Worm (Caenorhabditis elegans) whole organism, young adult: ENCODE measurements around the gene nas-24.

Source experiments
- Y53F4B.3 ChIP-seq: fragments of 200-800 bp; sonication (Bioruptor generic); IDR thresholded peaks from 2 replicates; pipeline ENCODE4 v1.3.6; 2022; ENCODE audit warnings: missing genetic modification reagents, missing genetic modification characterization, missing compliant biosample characterization
- ZK185.1 ChIP-seq: sonication (generic microtip); optimal IDR thresholded peaks from 2 replicates; lab custom pipeline; 2016; ENCODE audit warnings: mild to moderate bottlenecking, missing genetic modification characterization, missing compliant biosample characterization; ENCODE audit not compliant: poor library complexity, severe bottlenecking
- atf-7 ChIP-seq: sonication (generic microtip); optimal IDR thresholded peaks from 2 replicates; lab custom pipeline; 2017; ENCODE audit warnings: mild to moderate bottlenecking, missing genetic modification characterization, missing compliant biosample characterization
- athp-1 ChIP-seq: sonication (generic microtip); optimal IDR thresholded peaks from 2 replicates; lab custom pipeline; 2017; ENCODE audit warnings: mild to moderate bottlenecking, missing genetic modification characterization, missing compliant biosample characterization
- nfya-1 ChIP-seq: sonication (generic microtip); optimal IDR thresholded peaks from 2 replicates; lab custom pipeline; 2017; ENCODE audit warnings: antibody characterized with exemption, missing compliant biosample characterization, missing genetic modification characterization, borderline replicate concordance; ENCODE audit not compliant: insufficient read depth
- nhr-90 ChIP-seq: sonication (generic microtip); optimal IDR thresholded peaks from 2 replicates; lab custom pipeline; 2016; ENCODE audit warnings: missing genotype, mild to moderate bottlenecking, missing genetic modification characterization, missing compliant biosample characterization
- unc-130 ChIP-seq: sonication (generic microtip); optimal IDR thresholded peaks from 2 replicates; lab custom pipeline; 2016; ENCODE audit warnings: missing genetic modification reagents, missing genetic modification characterization, missing compliant biosample characterization
- ztf-22 ChIP-seq: fragments of 200-800 bp; sonication (Bioruptor generic); optimal IDR thresholded peaks from 2 replicates; lab custom pipeline; 2018; ENCODE audit warnings: mild to moderate bottlenecking, missing genetic modification characterization, moderate library complexity, missing compliant biosample characterization
- ztf-26 ChIP-seq: sonication (generic microtip); optimal IDR thresholded peaks from 2 replicates; lab custom pipeline; 2017; ENCODE audit warnings: missing genetic modification characterization, missing compliant biosample characterization

DNA sequence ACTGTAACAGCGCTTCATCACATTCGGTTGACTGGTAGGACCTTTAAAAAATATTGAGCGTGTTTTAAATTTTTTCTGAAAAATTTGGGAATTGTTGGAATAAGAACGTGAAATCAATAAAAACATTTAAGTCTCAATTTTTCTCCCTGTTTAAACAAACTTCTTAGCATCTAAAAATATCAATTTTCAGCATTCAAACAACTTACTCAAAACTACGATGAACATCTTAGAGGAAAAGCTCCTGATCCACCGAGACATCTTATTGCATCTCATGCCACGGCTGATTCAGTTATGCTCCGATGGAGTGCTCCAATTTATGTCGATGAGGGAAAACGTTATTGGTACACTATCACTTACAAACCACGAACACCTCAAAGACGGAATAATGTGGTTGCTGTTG is 30.0 kb downstream of the nas-24 start:
- TF ChIP-seq nfya-1 (tag; lab: Kevin White, UChicago) (no peak), athp-1 (tag; lab: Kevin White, UChicago) (no peak), ZK185.1 (tag; lab: Kevin White, UChicago) (no peak), ztf-22 (GFP tag; lab: Kevin White, UChicago) (no peak), nhr-90 (tag; lab: Kevin White, UChicago) (no peak), Y53F4B.3 (GFP tag; lab: Robert Waterston, UW) (no peak), unc-130 (GFP tag; lab: Kevin White, UChicago) (no peak), ztf-26 (tag; lab: Kevin White, UChicago) (no peak), atf-7 (tag; lab: Kevin White, UChicago) (no peak)
